Fruit fly (Drosophila melanogaster) whole organism, wandering third instar larva: ENCODE results near the gene CG42359.

Source experiments
- Hnf4 ChIP-seq: fragments of 200-800 bp; sonication (Bioruptor generic); optimal IDR thresholded peaks from 2 replicates; lab custom pipeline; 2016; ENCODE audit warnings: missing biosample characterization, mild to moderate bottlenecking, missing genetic modification characterization
- Rel ChIP-seq, 2 experiments: fragments of 200-800 bp; sonication (Bioruptor generic) in 1 of 2; optimal IDR thresholded peaks; 2 replicates in 1 of 2; 3 replicates in 1 of 2; lab custom pipeline; 2016 to 2019; ENCODE audit warnings: mild to moderate bottlenecking in 2 of 2, missing biosample characterization in 2 of 2, missing genetic modification characterization in 2 of 2, moderate library complexity in 1 of 2
- dmrt93B ChIP-seq: fragments of 200-800 bp; sonication (Bioruptor generic); optimal IDR thresholded peaks from 2 replicates; lab custom pipeline; 2018; ENCODE audit warnings: missing biosample characterization, mild to moderate bottlenecking, missing genetic modification characterization
- dsf ChIP-seq: sonication (Bioruptor generic); optimal IDR thresholded peaks from 2 replicates; lab custom pipeline; 2016; ENCODE audit warnings: missing biosample characterization, missing genetic modification characterization, borderline replicate concordance
- foxo ChIP-seq, 2 experiments: fragments of 200-800 bp; sonication (Bioruptor generic); optimal IDR thresholded peaks; 2 replicates in 1 of 2; 3 replicates in 1 of 2; lab custom pipeline; 2016 to 2017; ENCODE audit warnings: missing biosample characterization in 2 of 2, missing genetic modification characterization in 2 of 2
- tai ChIP-seq: sonication (Bioruptor generic); optimal IDR thresholded peaks from 2 replicates; lab custom pipeline; 2016; ENCODE audit warnings: missing biosample characterization, missing genetic modification characterization

DNA sequence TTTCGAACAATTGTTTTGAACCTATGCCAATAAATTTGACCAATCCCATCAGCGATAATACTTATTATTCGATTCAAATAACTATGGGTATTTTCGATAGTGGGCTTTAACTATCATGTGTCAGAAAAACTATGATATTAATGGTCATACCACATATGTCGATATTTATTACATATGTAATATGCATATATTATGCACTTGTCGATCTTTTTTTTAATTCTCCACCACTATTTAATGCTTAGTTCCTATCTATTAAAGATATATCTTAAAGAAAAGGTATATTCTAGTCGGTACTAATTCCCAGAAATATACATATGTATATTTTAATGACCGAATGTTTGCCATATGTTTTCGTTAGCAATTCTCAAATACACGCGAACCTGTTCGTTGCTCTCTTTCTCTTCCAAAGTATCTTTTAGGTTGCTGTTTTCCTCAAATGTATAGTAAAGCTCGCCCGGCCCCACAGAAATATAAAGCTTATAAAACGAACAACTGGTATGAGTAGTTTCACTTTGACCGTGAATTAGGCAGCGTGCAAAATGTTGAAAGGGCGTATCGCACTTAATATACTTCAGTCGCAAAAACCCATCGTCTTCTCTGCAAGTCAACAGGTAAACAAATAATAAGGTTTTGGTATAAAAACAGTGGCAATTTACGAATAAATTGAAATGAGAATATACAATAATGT is 29.8 kb downstream of the CG42359 start, which contains the start of gene Cyp12a5:
- no peak for TF ChIP-seq dmrt93B (GFP tag; lab: Kevin White, UChicago)
- TF ChIP-seq tai (GFP tag; lab: Kevin White, UChicago) = no peak
- no peak for TF ChIP-seq dsf (GFP tag; lab: Kevin White, UChicago)
- no peak for TF ChIP-seq Rel (GFP tag; optimal IDR thresholded peaks at IDR 0.05; lab: Kevin White, UChicago)
- no peak for TF ChIP-seq Rel (tag; optimal IDR thresholded peaks at IDR 0.05; lab: Kevin White, UChicago)
- TF ChIP-seq Hnf4 = no peak
- TF ChIP-seq foxo (GFP tag; optimal IDR thresholded peaks at IDR 0.05; lab: Kevin White, UChicago) = peak in 1 of 2 experiments; percentile 12
